Worm (Caenorhabditis elegans): Measurements from ENCODE around the gene Y57A10A.27.

The Y57A10A.27 gene

ce11 chrII:12237555-12237954 is 37.3 kb downstream of the Y57A10A.27 start:
- TF ChIP-seq sma-3 (GFP tag; optimal IDR thresholded peaks at IDR 0.05), result no peak
- TF ChIP-seq skn-1 (tag; optimal IDR thresholded peaks at IDR 0.05), result no peak
- no peak for TF ChIP-seq peb-1 (tag; optimal IDR thresholded peaks at IDR 0.05)
- no peak for TF ChIP-seq ama-1 (optimal IDR thresholded peaks at IDR 0.05)
- no peak for TF ChIP-seq nhr-237 (tag; optimal IDR thresholded peaks at IDR 0.05)
- TF ChIP-seq C34F6.9 (tag; optimal IDR thresholded peaks at IDR 0.05), result no peak
- no peak for TF ChIP-seq zag-1 (tag; optimal IDR thresholded peaks at IDR 0.05)
- TF ChIP-seq unc-55 (GFP tag; optimal IDR thresholded peaks at IDR 0.05), result no peak
- no peak for TF ChIP-seq elt-3 (tag; optimal IDR thresholded peaks at IDR 0.05)
- TF ChIP-seq crh-2 (tag; optimal IDR thresholded peaks at IDR 0.05), result no peak
- no peak for TF ChIP-seq mbf-1 (tag; optimal IDR thresholded peaks at IDR 0.05)
- no peak for TF ChIP-seq ceh-16 (tag; optimal IDR thresholded peaks at IDR 0.05)
- no peak for TF ChIP-seq lin-39 (tag; optimal IDR thresholded peaks at IDR 0.05)
- peak in 1 of 2 experiments; percentile 67 for TF ChIP-seq lsy-2 (tag; optimal IDR thresholded peaks at IDR 0.05)
- TF ChIP-seq nhr-21 (tag; optimal IDR thresholded peaks at IDR 0.05), result peak; percentile 26
- TF ChIP-seq ztf-1 (GFP tag; conservative IDR thresholded peaks at IDR 0.05), result no peak
- TF ChIP-seq nhr-11 (tag; optimal IDR thresholded peaks at IDR 0.05), result no peak
- no peak for TF ChIP-seq lin-13 (GFP tag; optimal IDR thresholded peaks at IDR 0.05)
- TF ChIP-seq nhr-10 (tag; optimal IDR thresholded peaks at IDR 0.05), result no peak
- no peak for TF ChIP-seq lin-11 (tag; optimal IDR thresholded peaks at IDR 0.05)
- TF ChIP-seq egl-27 (tag; optimal IDR thresholded peaks at IDR 0.05), result peak; percentile 26
- no peak for TF ChIP-seq unc-62 (GFP tag; optimal IDR thresholded peaks at IDR 0.05)
- no peak for TF ChIP-seq nhr-77 (tag; optimal IDR thresholded peaks at IDR 0.05)
- TF ChIP-seq unc-39 (tag; optimal IDR thresholded peaks at IDR 0.05), result no peak
- no peak for TF ChIP-seq alr-1 (tag; optimal IDR thresholded peaks at IDR 0.05)
- no peak for TF ChIP-seq nhr-12 (tag; optimal IDR thresholded peaks at IDR 0.05)
- no peak for TF ChIP-seq dmd-4 (tag; optimal IDR thresholded peaks at IDR 0.05)
- TF ChIP-seq nhr-6 (tag; optimal IDR thresholded peaks at IDR 0.05), result no peak
- TF ChIP-seq fos-1 (tag; optimal IDR thresholded peaks at IDR 0.05), result peak; percentile 52
- TF ChIP-seq blmp-1 (tag; optimal IDR thresholded peaks at IDR 0.05; ENCODE audit: insufficient read depth), result no peak
- peak; percentile 46 for TF ChIP-seq nhr-25 (tag; optimal IDR thresholded peaks at IDR 0.05)
- TF ChIP-seq sma-9 (GFP tag; optimal IDR thresholded peaks at IDR 0.05), result no peak
- no peak for TF ChIP-seq sma-9 (tag; optimal IDR thresholded peaks at IDR 0.05)
- TF ChIP-seq nhr-129 (tag; optimal IDR thresholded peaks at IDR 0.05), result no peak
- no peak for TF ChIP-seq mab-5 (tag; optimal IDR thresholded peaks at IDR 0.05)

- TF ChIP-seq ceh-82 (tag; optimal IDR thresholded peaks at IDR 0.05) (no peak), nhr-12 (tag; optimal IDR thresholded peaks at IDR 0.05) (no peak), blmp-1 (tag; optimal IDR thresholded peaks at IDR 0.05; ENCODE audit: insufficient read depth) (no peak), fos-1 (tag; optimal IDR thresholded peaks at IDR 0.05) (no peak), ZK546.5 (tag; optimal IDR thresholded peaks at IDR 0.05) (no peak), dmd-4 (tag; optimal IDR thresholded peaks at IDR 0.05) (no peak), unc-39 (tag; optimal IDR thresholded peaks at IDR 0.05) (no peak), ama-1 (optimal IDR thresholded peaks at IDR 0.05) (no peak), ztf-11 (tag; optimal IDR thresholded peaks at IDR 0.05) (no peak)
Measured at ce11 chrII:12228005-12228404, 46.8 kb downstream of the Y57A10A.27 start, which contains the start of gene sinh-1. Gene sinh-1, plus strand, starts transcription at chrII:12228305.

- TF ChIP-seq snpc-4 (tag; optimal IDR thresholded peaks at IDR 0.05) (no peak), ama-1 (optimal IDR thresholded peaks at IDR 0.05) (no peak), nhr-21 (tag; optimal IDR thresholded peaks at IDR 0.05) (no peak), ztf-1 (GFP tag; conservative IDR thresholded peaks at IDR 0.05) (no peak), ceh-16 (tag; optimal IDR thresholded peaks at IDR 0.05) (no peak), ztf-11 (tag; optimal IDR thresholded peaks at IDR 0.05) (no peak), nhr-10 (tag; optimal IDR thresholded peaks at IDR 0.05) (no peak), mab-5 (tag; optimal IDR thresholded peaks at IDR 0.05) (no peak), unc-55 (GFP tag; optimal IDR thresholded peaks at IDR 0.05) (no peak), elt-1 (tag; optimal IDR thresholded peaks at IDR 0.05) (no peak), lin-11 (tag; optimal IDR thresholded peaks at IDR 0.05) (no peak), ceh-82 (tag; optimal IDR thresholded peaks at IDR 0.05) (no peak), peb-1 (tag; optimal IDR thresholded peaks at IDR 0.05) (no peak), nhr-11 (tag; optimal IDR thresholded peaks at IDR 0.05) (no peak), crh-2 (tag; optimal IDR thresholded peaks at IDR 0.05) (no peak)
Measured at ce11 chrII:12226192-12226591, 48.7 kb downstream of the Y57A10A.27 start.

Data from whole organism, L2 larva.